Worm (Caenorhabditis elegans) whole organism, L1 larva: ENCODE results near the gene Y51H7C.10.
A peak's percentile ranks its signal among the peaks of the same experiment; 100 is the strongest.

Experiments used
- C04F5.9 ChIP-seq: sonication (generic microtip); optimal IDR thresholded peaks from 2 replicates; lab custom pipeline; 2016; ENCODE audit warnings: missing genetic modification characterization, missing compliant biosample characterization
- C16A3.4 ChIP-seq: fragments of 150-350 bp; optimal IDR thresholded peaks from 2 replicates; lab custom pipeline; 2014; ENCODE audit warnings: missing biosample characterization, missing genetic modification characterization
- F16B12.6 ChIP-seq: fragments of 150-350 bp; optimal IDR thresholded peaks from 2 replicates; lab custom pipeline; 2014; ENCODE audit warnings: missing biosample characterization, missing genetic modification characterization
- aha-1 ChIP-seq: fragments of 150-350 bp; optimal IDR thresholded peaks from 2 replicates; lab custom pipeline; 2014; ENCODE audit warnings: missing biosample characterization, missing genetic modification characterization
- alr-1 ChIP-seq: fragments of 200-800 bp; sonication (Bioruptor generic); optimal IDR thresholded peaks from 2 replicates; lab custom pipeline; 2018; ENCODE audit warnings: borderline replicate concordance, mild to moderate bottlenecking, missing genetic modification characterization, missing compliant biosample characterization
- aly-2 ChIP-seq: fragments of 150-350 bp; optimal IDR thresholded peaks from 2 replicates; lab custom pipeline; 2014; ENCODE audit warnings: missing biosample characterization, missing genetic modification characterization
- ama-1 ChIP-seq: fragments of 150-350 bp; optimal IDR thresholded peaks from 2 replicates; lab custom pipeline; 2014
- ceh-8 ChIP-seq: fragments of 200-800 bp; sonication (Bioruptor generic); optimal IDR thresholded peaks from 2 replicates; lab custom pipeline; 2018; ENCODE audit warnings: mild to moderate bottlenecking, missing genetic modification characterization, moderate library complexity, missing compliant biosample characterization
- dpl-1 ChIP-seq, 3 experiments: fragments of 150-350 bp in 2 of 3; sonication (generic microtip) in 1 of 3; optimal IDR thresholded peaks; 2 replicates each; lab custom pipeline; 2014 to 2017; ENCODE audit warnings: missing biosample characterization in 3 of 3, missing genetic modification characterization in 3 of 3, missing genetic modification reagents in 3 of 3
- dsc-1 ChIP-seq: sonication (generic microtip); optimal IDR thresholded peaks from 2 replicates; lab custom pipeline; 2016; ENCODE audit warnings: mild to moderate bottlenecking, missing genetic modification characterization, missing compliant biosample characterization
- efl-1 ChIP-seq, 4 experiments: fragments of 150-350 bp; optimal IDR thresholded peaks in 3 of 4; peaks in 1 of 4; 1 replicate in 1 of 4; 2 replicates in 3 of 4; lab custom pipeline; 2014; ENCODE audit warnings: missing biosample characterization in 2 of 4, missing genetic modification characterization in 2 of 4, missing genetic modification reagents in 2 of 4
- efl-3 ChIP-seq: fragments of 200-800 bp; sonication (Bioruptor generic); optimal IDR thresholded peaks from 2 replicates; lab custom pipeline; 2018; ENCODE audit warnings: mild to moderate bottlenecking, missing genetic modification characterization, missing compliant biosample characterization
- egl-13 ChIP-seq: sonication (generic microtip); optimal IDR thresholded peaks from 2 replicates; lab custom pipeline; 2016; ENCODE audit warnings: missing genotype, missing genetic modification reagents, missing genetic modification characterization, missing compliant biosample characterization
- elt-2 ChIP-seq: sonication (generic microtip); optimal IDR thresholded peaks from 2 replicates; lab custom pipeline; 2016; ENCODE audit warnings: missing genetic modification characterization, mild to moderate bottlenecking, inconsistent platforms, missing compliant biosample characterization, missing genetic modification reagents
- elt-3 ChIP-seq, 6 experiments: fragments of 150-350 bp in 1 of 6; sonication (generic microtip); optimal IDR thresholded peaks; 2 replicates each; lab custom pipeline; 2017 to 2018; ENCODE audit warnings: missing biosample characterization in 6 of 6, missing genetic modification characterization in 6 of 6, inconsistent platforms in 1 of 6
- fkh-4 ChIP-seq: sonication (generic microtip); optimal IDR thresholded peaks from 2 replicates; lab custom pipeline; 2016; ENCODE audit warnings: missing compliant biosample characterization, missing genetic modification characterization, borderline replicate concordance
- fkh-8 ChIP-seq: sonication (generic microtip); optimal IDR thresholded peaks from 2 replicates; lab custom pipeline; 2016; ENCODE audit warnings: mild to moderate bottlenecking, missing genetic modification characterization, missing compliant biosample characterization
- fos-1 ChIP-seq: fragments of 150-350 bp; optimal IDR thresholded peaks from 2 replicates; lab custom pipeline; 2014; ENCODE audit warnings: missing biosample characterization, missing genetic modification characterization
- grh-1 ChIP-seq: fragments of 200-800 bp; sonication (Bioruptor generic); IDR thresholded peaks from 2 replicates; pipeline ENCODE4 v1.3.6; 2022; ENCODE audit warnings: missing genetic modification reagents, missing genetic modification characterization, missing compliant biosample characterization
- irx-1 ChIP-seq: sonication (generic microtip); optimal IDR thresholded peaks from 2 replicates; lab custom pipeline; 2016; ENCODE audit warnings: missing genetic modification characterization, missing compliant biosample characterization
- isw-1 ChIP-seq: fragments of 200-800 bp; sonication (Bioruptor generic); IDR thresholded peaks from 2 replicates; pipeline ENCODE4 v1.3.6; 2022; ENCODE audit warnings: missing genetic modification characterization, missing compliant biosample characterization
- jun-1 ChIP-seq: fragments of 150-350 bp; optimal IDR thresholded peaks from 2 replicates; lab custom pipeline; 2014; ENCODE audit warnings: missing biosample characterization, missing genetic modification reagents, missing genetic modification characterization
- lin-13 ChIP-seq: fragments of 150-350 bp; optimal IDR thresholded peaks from 2 replicates; lab custom pipeline; 2014; ENCODE audit warnings: missing biosample characterization, missing genetic modification reagents, missing genetic modification characterization
- lin-35 ChIP-seq, 2 experiments: fragments of 150-350 bp; optimal IDR thresholded peaks; 2 replicates each; lab custom pipeline; 2014; ENCODE audit warnings: missing biosample characterization in 2 of 2, missing genetic modification characterization in 2 of 2, missing genetic modification reagents in 2 of 2
- lin-39 ChIP-seq: fragments of 150-350 bp; optimal IDR thresholded peaks from 2 replicates; lab custom pipeline; 2014; ENCODE audit warnings: missing biosample characterization, missing genetic modification reagents, missing genetic modification characterization
- lir-3 ChIP-seq: sonication (generic microtip); optimal IDR thresholded peaks from 2 replicates; lab custom pipeline; 2016; ENCODE audit warnings: mild to moderate bottlenecking, missing genetic modification characterization, moderate library complexity, missing compliant biosample characterization; ENCODE audit not compliant: poor library complexity
- lsy-2 ChIP-seq, 2 experiments: fragments of 150-350 bp; optimal IDR thresholded peaks; 2 replicates each; lab custom pipeline; 2014; ENCODE audit warnings: missing biosample characterization in 2 of 2, missing genetic modification characterization in 2 of 2
- mab-9 ChIP-seq: fragments of 200-800 bp; sonication (Bioruptor generic); IDR thresholded peaks from 2 replicates; pipeline ENCODE4 v1.3.6; 2022; ENCODE audit warnings: missing genetic modification reagents, missing genetic modification characterization, missing compliant biosample characterization
- mdl-1 ChIP-seq, 2 experiments: fragments of 150-350 bp; optimal IDR thresholded peaks; 2 replicates each; lab custom pipeline; 2014 to 2017; ENCODE audit warnings: missing biosample characterization in 2 of 2, missing genetic modification characterization in 2 of 2, inconsistent platforms in 1 of 2
- mef-2 ChIP-seq: fragments of 150-350 bp; optimal IDR thresholded peaks from 2 replicates; lab custom pipeline; 2014; ENCODE audit warnings: missing biosample characterization, missing genetic modification characterization
- mep-1 ChIP-seq: fragments of 150-350 bp; optimal IDR thresholded peaks from 2 replicates; lab custom pipeline; 2014; ENCODE audit warnings: missing biosample characterization, missing genetic modification characterization
- nhr-11 ChIP-seq: fragments of 150-350 bp; optimal IDR thresholded peaks from 2 replicates; lab custom pipeline; 2014; ENCODE audit warnings: missing biosample characterization, missing genetic modification characterization
- nhr-19 ChIP-seq: fragments of 200-800 bp; sonication (Bioruptor generic); conservative IDR thresholded peaks from 2 replicates; pipeline ENCODE4 v1.3.6; 2022; ENCODE audit warnings: missing genetic modification characterization, missing compliant biosample characterization
- nhr-237 ChIP-seq: fragments of 150-350 bp; optimal IDR thresholded peaks from 2 replicates; lab custom pipeline; 2014; ENCODE audit warnings: missing biosample characterization, missing genetic modification characterization
- nhr-90 ChIP-seq: sonication (generic microtip); optimal IDR thresholded peaks from 2 replicates; lab custom pipeline; 2016; ENCODE audit warnings: mild to moderate bottlenecking, missing genetic modification characterization, missing compliant biosample characterization; ENCODE audit not compliant: poor library complexity
- pag-3 ChIP-seq: sonication (generic microtip); optimal IDR thresholded peaks from 2 replicates; lab custom pipeline; 2017; ENCODE audit warnings: missing genetic modification characterization, mild to moderate bottlenecking, missing compliant biosample characterization, antibody characterized with exemption, borderline replicate concordance; ENCODE audit not compliant: insufficient read depth
- pax-3 ChIP-seq: fragments of 200-800 bp; sonication (Bioruptor generic); optimal IDR thresholded peaks from 2 replicates; lab custom pipeline; 2018; ENCODE audit warnings: mild to moderate bottlenecking, missing genetic modification characterization, moderate library complexity, missing compliant biosample characterization
- pqm-1 ChIP-seq: sonication (generic microtip); optimal IDR thresholded peaks from 3 replicates; lab custom pipeline; 2017; ENCODE audit warnings: missing biosample characterization, missing genetic modification characterization
- rnt-1 ChIP-seq: sonication (generic microtip); optimal IDR thresholded peaks from 2 replicates; lab custom pipeline; 2016; ENCODE audit warnings: mild to moderate bottlenecking, missing genetic modification characterization, moderate library complexity, missing compliant biosample characterization
- skn-1 ChIP-seq: fragments of 150-350 bp; optimal IDR thresholded peaks from 2 replicates; lab custom pipeline; 2014; ENCODE audit warnings: missing biosample characterization, missing genetic modification characterization
- snpc-4 ChIP-seq: fragments of 150-350 bp; optimal IDR thresholded peaks from 2 replicates; lab custom pipeline; 2014; ENCODE audit warnings: missing biosample characterization, missing genetic modification characterization
- snu-23 ChIP-seq: sonication (generic microtip); optimal IDR thresholded peaks from 2 replicates; lab custom pipeline; 2016; ENCODE audit warnings: missing genetic modification characterization, missing compliant biosample characterization
- sox-4 ChIP-seq: sonication (generic microtip); optimal IDR thresholded peaks from 2 replicates; lab custom pipeline; 2016; ENCODE audit warnings: missing genetic modification characterization, missing compliant biosample characterization
- swsn-7 ChIP-seq: sonication (generic microtip); optimal IDR thresholded peaks from 2 replicates; lab custom pipeline; 2016; ENCODE audit warnings: missing genetic modification characterization, missing compliant biosample characterization
- tbx-2 ChIP-seq: sonication (generic microtip); optimal IDR thresholded peaks from 2 replicates; lab custom pipeline; 2016; ENCODE audit warnings: missing genetic modification characterization, missing compliant biosample characterization
- unc-130 ChIP-seq: fragments of 150-350 bp; optimal IDR thresholded peaks from 2 replicates; lab custom pipeline; 2017; ENCODE audit warnings: missing biosample characterization, missing genetic modification characterization, inconsistent platforms
- unc-62 ChIP-seq: fragments of 150-350 bp; optimal IDR thresholded peaks from 2 replicates; lab custom pipeline; 2014; ENCODE audit warnings: missing biosample characterization, missing genetic modification reagents, missing genetic modification characterization
- unc-98 ChIP-seq: fragments of 200-800 bp; sonication (Bioruptor generic); IDR thresholded peaks from 2 replicates; pipeline ENCODE4 v1.3.6; 2022; ENCODE audit warnings: missing genetic modification characterization, missing compliant biosample characterization
- xbp-1 ChIP-seq: sonication (generic microtip); optimal IDR thresholded peaks from 2 replicates; lab custom pipeline; 2016; ENCODE audit warnings: missing genetic modification characterization, missing compliant biosample characterization
- ztf-4 ChIP-seq: fragments of 150-350 bp; optimal IDR thresholded peaks from 2 replicates; lab custom pipeline; 2014; ENCODE audit warnings: missing biosample characterization, missing genetic modification characterization

Y51H7C.10 gene

ce11 chrII:1403056-1403455 is 20.5 kb downstream of the Y51H7C.10 start, which contains the start of the genes Y51H7C.41 and cogc-4:
Y51H7C.41 (plus strand) TSS chrII:1403321.
cogc-4 (plus strand) TSS chrII:1403441.
- TF ChIP-seq jun-1 (tag; lab: Kevin White, UChicago) (no peak), swsn-7 (tag; lab: Kevin White, UChicago) (no peak), efl-1 (optimal IDR thresholded peaks at IDR 0.05; lab: Kevin White, UChicago) (no peak), efl-1 (GFP tag; optimal IDR thresholded peaks at IDR 0.05 in 1 of 2; lab: Kevin White, UChicago) (peak in 1 of 2 experiments; percentile 90), dpl-1 (GFP tag; optimal IDR thresholded peaks at IDR 0.05; lab: Kevin White, UChicago) (peak in 1 of 3 experiments; percentile 19)

ce11 chrII:1402167-1402619 is 21.4 kb downstream of the Y51H7C.10 start, which contains the start of gene Y51H7C.7:
Y51H7C.7 (plus strand) TSS chrII:1402569.
- TF ChIP-seq lin-13 (GFP tag; lab: Kevin White, UChicago) = peak; percentile 12
- TF ChIP-seq mef-2 = no peak
- no peak for TF ChIP-seq unc-62 (GFP tag; lab: Kevin White, UChicago)
- peak; percentile 74 for TF ChIP-seq nhr-90
- peak; percentile 27 for TF ChIP-seq C16A3.4 (tag; lab: Kevin White, UChicago)
- no peak for TF ChIP-seq efl-3 (GFP tag; lab: Kevin White, UChicago)
- no peak for TF ChIP-seq pag-3 (tag; lab: Kevin White, UChicago)
- no peak for TF ChIP-seq aly-2
- peak; percentile 58 for TF ChIP-seq unc-130 (tag; lab: Kevin White, UChicago)
- TF ChIP-seq tbx-2 = peak; percentile 74
- no peak for TF ChIP-seq ama-1 (lab: Kevin White, UChicago)
- TF ChIP-seq ztf-4 = no peak
- no peak for TF ChIP-seq mab-9 (GFP tag; lab: Robert Waterston, UW)
- peak; percentile 76 for TF ChIP-seq dsc-1
- TF ChIP-seq fkh-4 (tag; lab: Kevin White, UChicago) = peak; percentile 7
- TF ChIP-seq lin-39 (tag; lab: Kevin White, UChicago) = peak; percentile 76
- no peak for TF ChIP-seq ceh-8 (GFP tag; lab: Kevin White, UChicago)
- TF ChIP-seq lir-3 = no peak
- peak; percentile 81 for TF ChIP-seq irx-1 (tag; lab: Kevin White, UChicago)
- TF ChIP-seq nhr-19 (GFP tag; lab: Robert Waterston, UW) = peak; percentile 65
- peak; percentile 74 for TF ChIP-seq snu-23 (GFP tag; lab: Kevin White, UChicago)
- no peak for TF ChIP-seq unc-98 (GFP tag; lab: Robert Waterston, UW)
- peak; percentile 4 for TF ChIP-seq aha-1
- peak; percentile 25 for TF ChIP-seq elt-2
- TF ChIP-seq fkh-8 (tag; lab: Kevin White, UChicago) = peak; percentile 24
- no peak for TF ChIP-seq nhr-237 (tag; lab: Kevin White, UChicago)
- TF ChIP-seq swsn-7 (tag; lab: Kevin White, UChicago) = peak; percentile 71
- peak; percentile 69 for TF ChIP-seq xbp-1 (tag; lab: Kevin White, UChicago)
- TF ChIP-seq rnt-1 (tag; lab: Kevin White, UChicago) = peak; percentile 73
- TF ChIP-seq lsy-2 (tag; optimal IDR thresholded peaks at IDR 0.05; lab: Kevin White, UChicago) = peak in 1 of 2 experiments; percentile 84
- peak; percentile 37 to 66 for TF ChIP-seq lin-35 (GFP tag; optimal IDR thresholded peaks at IDR 0.05; lab: Kevin White, UChicago)
- TF ChIP-seq sox-4 (tag; lab: Kevin White, UChicago) = peak; percentile 10
- TF ChIP-seq isw-1 (GFP tag; lab: Robert Waterston, UW) = peak; percentile 56
- TF ChIP-seq nhr-11 (tag; lab: Kevin White, UChicago) = peak; percentile 10
- TF ChIP-seq egl-13 (tag; lab: Kevin White, UChicago) = peak; percentile 48
- TF ChIP-seq snpc-4 (tag; lab: Kevin White, UChicago) = peak; percentile 58
- no peak for TF ChIP-seq mep-1 (tag; lab: Kevin White, UChicago)
- peak in 1 of 2 experiments; percentile 31 for TF ChIP-seq mdl-1 (tag; optimal IDR thresholded peaks at IDR 0.05; lab: Kevin White, UChicago)
- TF ChIP-seq C04F5.9 = peak; percentile 19
- peak; percentile 54 for TF ChIP-seq grh-1 (GFP tag; lab: Robert Waterston, UW)
- no peak for TF ChIP-seq pqm-1 (tag; lab: Kevin White, UChicago)
- peak; percentile 22 for TF ChIP-seq fos-1
- no peak for TF ChIP-seq alr-1 (tag; lab: Kevin White, UChicago)
- TF ChIP-seq elt-3 (tag; optimal IDR thresholded peaks at IDR 0.05; lab: Kevin White, UChicago) = peak in 2 of 6 experiments; percentile 16 to 49
- TF ChIP-seq F16B12.6 (tag; lab: Kevin White, UChicago) = peak; percentile 55
- peak; percentile 61 for TF ChIP-seq skn-1 (tag; lab: Kevin White, UChicago)
- TF ChIP-seq pax-3 (tag; lab: Kevin White, UChicago) = no peak
